Worm (Caenorhabditis elegans) whole organism, L4 larva: ENCODE data around the gene T10G3.4.

Experiments
- F26F4.8 ChIP-seq: fragments of 200-800 bp; sonication (Bioruptor generic); conservative IDR thresholded peaks from 2 replicates; pipeline ENCODE4 v1.3.6; 2022; ENCODE audit warnings: missing genetic modification characterization, missing compliant biosample characterization
- T20F7.1 ChIP-seq: fragments of 200-800 bp; sonication (Bioruptor generic); optimal IDR thresholded peaks from 2 replicates; lab custom pipeline; 2018; ENCODE audit warnings: mild to moderate bottlenecking, missing genetic modification characterization, missing compliant biosample characterization
- Y48G9A.11 ChIP-seq: fragments of 200-800 bp; sonication (Bioruptor generic); IDR thresholded peaks from 2 replicates; pipeline ENCODE4 v1.3.6; 2022; ENCODE audit warnings: missing genetic modification reagents, missing genetic modification characterization, missing compliant biosample characterization
- Y5F2A.4 ChIP-seq: fragments of 200-800 bp; sonication (Bioruptor generic); optimal IDR thresholded peaks from 2 replicates; lab custom pipeline; 2018; ENCODE audit warnings: mild to moderate bottlenecking, missing genetic modification characterization, missing compliant biosample characterization
- ZK337.2 ChIP-seq: fragments of 200-800 bp; sonication (Bioruptor generic); IDR thresholded peaks from 2 replicates; pipeline ENCODE4 v1.3.6; 2022; ENCODE audit warnings: missing genetic modification reagents, missing genetic modification characterization, missing compliant biosample characterization
- ZK546.5 ChIP-seq, 2 experiments: sonication (generic microtip); optimal IDR thresholded peaks; 2 replicates each; lab custom pipeline; 2017; ENCODE audit warnings: missing biosample characterization in 2 of 2, missing genetic modification characterization in 2 of 2
- aha-1 ChIP-seq: fragments of 150-350 bp; peaks from one replicate; lab custom pipeline; 2014; ENCODE audit warnings: missing biosample characterization, missing genetic modification characterization
- ceh-28 ChIP-seq: fragments of 150-350 bp; optimal IDR thresholded peaks from 2 replicates; lab custom pipeline; 2014; ENCODE audit warnings: missing biosample characterization, missing genetic modification reagents, missing genetic modification characterization
- ceh-44 ChIP-seq: fragments of 200-800 bp; sonication (Bioruptor generic); IDR thresholded peaks from 2 replicates; pipeline ENCODE4 v1.3.6; 2022; ENCODE audit warnings: missing genetic modification reagents, missing genetic modification characterization, missing compliant biosample characterization
- ces-1 ChIP-seq: fragments of 150-350 bp; sonication (generic microtip); optimal IDR thresholded peaks from 4 replicates; lab custom pipeline; 2014; ENCODE audit warnings: missing biosample characterization, missing genetic modification reagents, missing genetic modification characterization
- cey-2 ChIP-seq: sonication (generic microtip); optimal IDR thresholded peaks from 3 replicates; lab custom pipeline; 2017; ENCODE audit warnings: missing genetic modification characterization, mild to moderate bottlenecking, missing compliant biosample characterization, antibody characterized with exemption, borderline replicate concordance; ENCODE audit not compliant: insufficient read depth
- daf-12 ChIP-seq: fragments of 150-350 bp; optimal IDR thresholded peaks from 2 replicates; lab custom pipeline; 2014; ENCODE audit warnings: missing biosample characterization, missing genetic modification reagents, missing genetic modification characterization
- daf-16 ChIP-seq, 3 experiments: sonication (generic microtip); optimal IDR thresholded peaks; 2 replicates each; lab custom pipeline; 2016 to 2017; ENCODE audit warnings: missing genetic modification characterization in 3 of 3, missing genetic modification reagents in 3 of 3, mild to moderate bottlenecking in 2 of 3, missing compliant biosample characterization in 2 of 3, missing biosample characterization in 1 of 3, moderate library complexity in 1 of 3
- daf-8 ChIP-seq: fragments of 200-800 bp; sonication (Bioruptor generic); IDR thresholded peaks from 2 replicates; pipeline ENCODE4 v1.3.6; 2022; ENCODE audit warnings: missing genetic modification characterization, missing compliant biosample characterization
- dmd-8 ChIP-seq: fragments of 200-800 bp; sonication (Bioruptor generic); IDR thresholded peaks from 2 replicates; pipeline ENCODE4 v1.3.6; 2022; ENCODE audit warnings: missing genetic modification characterization, missing compliant biosample characterization
- duxl-1 ChIP-seq: sonication (generic microtip); optimal IDR thresholded peaks from 2 replicates; lab custom pipeline; 2016; ENCODE audit warnings: mild to moderate bottlenecking, missing genetic modification characterization, moderate library complexity, missing compliant biosample characterization; ENCODE audit not compliant: poor library complexity
- dve-1 ChIP-seq: sonication (generic microtip); optimal IDR thresholded peaks from 2 replicates; lab custom pipeline; 2017; ENCODE audit warnings: antibody characterized with exemption, mild to moderate bottlenecking, missing genetic modification characterization, missing compliant biosample characterization; ENCODE audit not compliant: insufficient read depth
- egl-43 ChIP-seq: fragments of 200-800 bp; sonication (Bioruptor generic); IDR thresholded peaks from 2 replicates; pipeline ENCODE4 v1.3.6; 2022; ENCODE audit warnings: missing genetic modification reagents, missing genetic modification characterization, missing compliant biosample characterization
- gei-8 ChIP-seq: fragments of 200-800 bp; sonication (Bioruptor generic); optimal IDR thresholded peaks from 2 replicates; lab custom pipeline; 2018; ENCODE audit warnings: mild to moderate bottlenecking, missing genetic modification characterization, missing compliant biosample characterization
- hif-1 ChIP-seq, 2 experiments: sonication (generic microtip); optimal IDR thresholded peaks; 2 replicates each; lab custom pipeline; 2016 to 2017; ENCODE audit warnings: missing compliant biosample characterization in 2 of 2, missing genetic modification characterization in 2 of 2, missing genetic modification reagents in 2 of 2, missing genotype in 2 of 2, mild to moderate bottlenecking in 1 of 2
- hlh-11 ChIP-seq: fragments of 200-800 bp; sonication (Bioruptor generic); optimal IDR thresholded peaks from 2 replicates; lab custom pipeline; 2018; ENCODE audit warnings: mild to moderate bottlenecking, missing genetic modification characterization, missing compliant biosample characterization
- hmg-1.1 ChIP-seq: fragments of 200-800 bp; sonication (Bioruptor generic); IDR thresholded peaks from 2 replicates; pipeline ENCODE4 v1.3.6; 2022; ENCODE audit warnings: missing genetic modification reagents, missing genetic modification characterization, missing compliant biosample characterization
- jun-1 ChIP-seq: fragments of 150-350 bp; optimal IDR thresholded peaks from 2 replicates; lab custom pipeline; 2014; ENCODE audit warnings: missing biosample characterization, missing genetic modification reagents, missing genetic modification characterization
- lin-15B ChIP-seq: fragments of 150-350 bp; sonication (generic microtip); optimal IDR thresholded peaks from 3 replicates; lab custom pipeline; 2014; ENCODE audit warnings: missing biosample characterization, missing genetic modification characterization
- lin-29 ChIP-seq: fragments of 200-800 bp; sonication (Bioruptor generic); IDR thresholded peaks from 2 replicates; pipeline ENCODE4 v1.3.6; 2022; ENCODE audit warnings: missing genetic modification reagents, missing genetic modification characterization, missing compliant biosample characterization
- lir-3 ChIP-seq: sonication (generic microtip); optimal IDR thresholded peaks from 2 replicates; lab custom pipeline; 2016; ENCODE audit warnings: mild to moderate bottlenecking, missing genetic modification characterization, missing compliant biosample characterization
- madf-9 ChIP-seq: fragments of 200-800 bp; sonication (Bioruptor generic); conservative IDR thresholded peaks from 2 replicates; pipeline ENCODE4 v1.3.6; 2022; ENCODE audit warnings: missing genetic modification reagents, missing genetic modification characterization, missing compliant biosample characterization
- mep-1 ChIP-seq: fragments of 150-350 bp; sonication (generic microtip); optimal IDR thresholded peaks from 3 replicates; lab custom pipeline; 2014; ENCODE audit warnings: missing biosample characterization, missing genetic modification characterization
- mxl-2 ChIP-seq: fragments of 200-800 bp; sonication (Bioruptor generic); conservative IDR thresholded peaks from 2 replicates; pipeline ENCODE4 v1.3.6; 2022; ENCODE audit warnings: missing genetic modification reagents, missing genetic modification characterization, missing compliant biosample characterization
- nhr-102 ChIP-seq: sonication (generic microtip); optimal IDR thresholded peaks from 2 replicates; lab custom pipeline; 2016; ENCODE audit warnings: mild to moderate bottlenecking, missing genetic modification characterization, moderate library complexity, missing compliant biosample characterization
- nhr-11 ChIP-seq: fragments of 150-350 bp; optimal IDR thresholded peaks from 2 replicates; lab custom pipeline; 2014; ENCODE audit warnings: missing biosample characterization, missing genetic modification characterization
- nhr-111 ChIP-seq: fragments of 200-800 bp; sonication (Bioruptor generic); optimal IDR thresholded peaks from 2 replicates; lab custom pipeline; 2018; ENCODE audit warnings: mild to moderate bottlenecking, missing genetic modification characterization, missing compliant biosample characterization
- nhr-25 ChIP-seq: sonication (generic microtip); optimal IDR thresholded peaks from 2 replicates; lab custom pipeline; 2017; ENCODE audit warnings: missing genetic modification characterization, mild to moderate bottlenecking, missing compliant biosample characterization, antibody characterized with exemption, moderate library complexity, borderline replicate concordance; ENCODE audit not compliant: insufficient read depth
- nhr-28 ChIP-seq: fragments of 150-350 bp; optimal IDR thresholded peaks from 2 replicates; lab custom pipeline; 2014; ENCODE audit warnings: missing biosample characterization, missing genetic modification characterization
- nhr-48 ChIP-seq: sonication (generic microtip); optimal IDR thresholded peaks from 2 replicates; lab custom pipeline; 2016; ENCODE audit warnings: mild to moderate bottlenecking, missing genetic modification characterization, missing compliant biosample characterization
- nhr-6 ChIP-seq: fragments of 150-350 bp; optimal IDR thresholded peaks from 2 replicates; lab custom pipeline; 2014; ENCODE audit warnings: missing biosample characterization, missing genetic modification characterization
- nhr-76 ChIP-seq: fragments of 150-350 bp; optimal IDR thresholded peaks from 2 replicates; lab custom pipeline; 2014; ENCODE audit warnings: missing biosample characterization, missing genetic modification characterization
- nhr-77 ChIP-seq: fragments of 150-350 bp; optimal IDR thresholded peaks from 2 replicates; lab custom pipeline; 2014; ENCODE audit warnings: missing biosample characterization, missing genetic modification characterization
- php-3 ChIP-seq: fragments of 200-800 bp; sonication (Bioruptor generic); IDR thresholded peaks from 2 replicates; pipeline ENCODE4 v1.3.6; 2022; ENCODE audit warnings: missing genetic modification reagents, missing genetic modification characterization, missing compliant biosample characterization
- pqm-1 ChIP-seq: sonication (generic microtip); optimal IDR thresholded peaks from 2 replicates; lab custom pipeline; 2017; ENCODE audit warnings: missing biosample characterization, missing genetic modification characterization
- rbr-2 ChIP-seq: sonication (generic microtip); optimal IDR thresholded peaks from 2 replicates; lab custom pipeline; 2016; ENCODE audit warnings: missing genotype, missing genetic modification characterization, missing compliant biosample characterization
- snpc-4 ChIP-seq: fragments of 150-350 bp; optimal IDR thresholded peaks from 2 replicates; lab custom pipeline; 2014; ENCODE audit warnings: missing biosample characterization, missing genetic modification characterization
- spr-1 ChIP-seq: sonication (generic microtip); optimal IDR thresholded peaks from 2 replicates; lab custom pipeline; 2016; ENCODE audit warnings: mild to moderate bottlenecking, missing genetic modification characterization, missing compliant biosample characterization
- spr-3 ChIP-seq: fragments of 200-800 bp; sonication (Bioruptor generic); optimal IDR thresholded peaks from 2 replicates; lab custom pipeline; 2018; ENCODE audit warnings: mild to moderate bottlenecking, missing genetic modification characterization, missing compliant biosample characterization
- unc-39 ChIP-seq: sonication (generic microtip); optimal IDR thresholded peaks from 2 replicates; lab custom pipeline; 2017; ENCODE audit warnings: missing biosample characterization, missing genetic modification characterization
- zag-1 ChIP-seq: fragments of 150-350 bp; optimal IDR thresholded peaks from 2 replicates; lab custom pipeline; 2014; ENCODE audit warnings: missing biosample characterization, missing genetic modification characterization
- zip-11 ChIP-seq: fragments of 200-800 bp; sonication (Bioruptor generic); IDR thresholded peaks from 2 replicates; pipeline ENCODE4 v1.3.6; 2022; ENCODE audit warnings: missing genetic modification characterization, missing compliant biosample characterization
- zip-2 ChIP-seq: fragments of 150-350 bp; optimal IDR thresholded peaks from 2 replicates; lab custom pipeline; 2014; ENCODE audit warnings: missing biosample characterization, missing genetic modification characterization
- ztf-11 ChIP-seq: fragments of 150-350 bp; optimal IDR thresholded peaks from 2 replicates; lab custom pipeline; 2014; ENCODE audit warnings: missing biosample characterization, missing genetic modification characterization

Gene T10G3.4

ce11 chrV:13484339-13484738, at the start of gene T10G3.4:
TSS of gene T10G3.4 (minus strand) at chrV:13484439.
- TF ChIP-seq nhr-111 (no peak), duxl-1 (tag; lab: Kevin White, UChicago) (no peak), nhr-76 (tag; lab: Kevin White, UChicago) (no peak), egl-43 (no peak), jun-1 (tag; lab: Kevin White, UChicago) (no peak), daf-12 (tag; lab: Kevin White, UChicago) (no peak), dmd-8 (no peak), ZK337.2 (GFP tag; lab: Robert Waterston, UW) (no peak), mep-1 (tag; lab: Kevin White, UChicago) (no peak), nhr-25 (tag; lab: Kevin White, UChicago) (no peak), lin-15B (tag; lab: Kevin White, UChicago) (no peak), lin-29 (GFP tag; lab: Robert Waterston, UW) (no peak), cey-2 (tag; lab: Kevin White, UChicago) (no peak), lir-3 (tag; lab: Kevin White, UChicago) (no peak), nhr-11 (tag; lab: Kevin White, UChicago) (no peak), nhr-48 (tag; lab: Kevin White, UChicago) (no peak), ces-1 (GFP tag; lab: Kevin White, UChicago) (no peak), zag-1 (tag; lab: Kevin White, UChicago) (no peak), mxl-2 (no peak)
- TF ChIP-seq, all 104 proteins: peak for 0

- TF ChIP-seq Y5F2A.4 (GFP tag; lab: Kevin White, UChicago) (no peak), ztf-11 (no peak), daf-16 (GFP tag; optimal IDR thresholded peaks at IDR 0.05; lab: Kevin White, UChicago) (no peak), daf-16 (tag; optimal IDR thresholded peaks at IDR 0.05; lab: Kevin White, UChicago) (peak; percentile 99), ZK546.5 (tag; optimal IDR thresholded peaks at IDR 0.05; lab: Kevin White, UChicago) (no peak), zip-11 (no peak), dve-1 (tag; lab: Kevin White, UChicago) (peak; percentile 46), php-3 (GFP tag; lab: Robert Waterston, UW) (no peak), spr-1 (tag; lab: Kevin White, UChicago) (no peak), nhr-28 (tag; lab: Kevin White, UChicago) (peak; percentile 21)
- TF ChIP-seq, all 104 proteins: peak for 3
Measured at ce11 chrV:13532469-13532868, 48.2 kb upstream of the T10G3.4 start.

- TF ChIP-seq rbr-2 (tag; lab: Kevin White, UChicago) (no peak), nhr-77 (tag; lab: Kevin White, UChicago) (peak; percentile 57), dve-1 (tag; lab: Kevin White, UChicago) (peak; percentile 92), pqm-1 (tag; lab: Kevin White, UChicago) (peak; percentile 70), gei-8 (GFP tag; lab: Kevin White, UChicago) (no peak), nhr-6 (tag; lab: Kevin White, UChicago) (peak; percentile 23), aha-1 (tag; lab: Kevin White, UChicago) (no peak), zip-2 (tag; lab: Kevin White, UChicago) (peak; percentile 29), hlh-11 (peak; percentile 35), T20F7.1 (GFP tag; lab: Kevin White, UChicago) (peak; percentile 16), F26F4.8 (no peak), ceh-28 (tag; lab: Kevin White, UChicago) (no peak), ceh-44 (GFP tag; lab: Robert Waterston, UW) (no peak), Y48G9A.11 (GFP tag; lab: Robert Waterston, UW) (no peak), hif-1 (tag; optimal IDR thresholded peaks at IDR 0.05; lab: Kevin White, UChicago) (peak in 1 of 2 experiments; percentile 44), snpc-4 (no peak), madf-9 (GFP tag; lab: Robert Waterston, UW) (no peak), nhr-102 (tag; lab: Kevin White, UChicago) (no peak), daf-8 (GFP tag; lab: Robert Waterston, UW) (no peak), spr-3 (no peak), ZK337.2 (GFP tag; lab: Robert Waterston, UW) (no peak), php-3 (GFP tag; lab: Robert Waterston, UW) (0 out of 2 replicates have a peak, but pooled peaks have one; percentile 40), hmg-1.1 (no peak), nhr-28 (tag; lab: Kevin White, UChicago) (peak; percentile 72), unc-39 (tag; lab: Kevin White, UChicago) (no peak)
Measured at ce11 chrV:13530698-13531097, 46.5 kb upstream of the T10G3.4 start, which contains the start of gene ttr-44. TSS of gene ttr-44 (minus strand) at chrV:13530744.
